Fruit fly (Drosophila melanogaster): Measurements from ENCODE around the gene vig2.

dm6 chr3R:25174244-25174643 lies 51.1 kb downstream of the vig2 start:
- TF ChIP-seq CG5245 (GFP tag; optimal IDR thresholded peaks at IDR 0.05) (peak; percentile 15), CG16863 (GFP tag; optimal IDR thresholded peaks at IDR 0.05) (no peak), Bdp1 (GFP tag; optimal IDR thresholded peaks at IDR 0.05) (no peak), CG7928 (GFP tag; optimal IDR thresholded peaks at IDR 0.05) (no peak), CG1024 (GFP tag; IDR thresholded peaks at IDR 0.05) (no peak), insv (GFP tag; optimal IDR thresholded peaks at IDR 0.05) (no peak), ken (GFP tag; IDR thresholded peaks at IDR 0.05) (no peak), Optix (GFP tag; IDR thresholded peaks at IDR 0.05) (no peak), Hr3 (GFP tag; optimal IDR thresholded peaks at IDR 0.05) (peak; percentile 4), chif (GFP tag; optimal IDR thresholded peaks at IDR 0.05) (peak in 1 of 2 experiments; percentile 42), Fer1 (GFP tag; optimal IDR thresholded peaks at IDR 0.05) (no peak), CG10321 (GFP tag; IDR thresholded peaks at IDR 0.05) (no peak), CG17912 (GFP tag; optimal IDR thresholded peaks at IDR 0.05) (no peak), zen2 (GFP tag; IDR thresholded peaks at IDR 0.05; ENCODE audit: partially characterized antibody) (no peak)
